Worm (Caenorhabditis elegans): ENCODE measurements around the gene F36A4.3.

DNA sequence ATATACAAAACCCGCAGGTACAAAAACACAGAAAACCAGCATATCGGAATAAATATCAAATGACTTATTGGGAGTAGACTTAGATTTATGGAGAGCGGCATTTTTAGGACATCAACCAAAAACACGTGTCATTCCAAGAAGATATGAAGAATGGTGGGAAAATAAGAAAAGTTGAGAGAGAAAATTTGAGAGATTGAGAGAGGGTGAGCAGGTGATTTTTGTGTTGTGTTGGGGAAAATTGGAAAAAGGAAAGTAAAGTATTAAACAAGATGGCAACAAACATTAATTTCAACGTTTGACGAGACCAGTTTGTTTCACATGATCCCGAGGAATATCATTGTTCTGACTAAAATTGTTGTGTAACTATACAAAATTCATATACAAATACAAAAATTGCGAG lies 18.9 kb downstream of the F36A4.3 start, which contains the start of gene srv-4:
- TF ChIP-seq lsy-2 (tag; optimal IDR thresholded peaks at IDR 0.05) (no peak), zip-8 (tag; optimal IDR thresholded peaks at IDR 0.05) (no peak), nhr-237 (tag; optimal IDR thresholded peaks at IDR 0.05) (no peak), nhr-76 (tag; optimal IDR thresholded peaks at IDR 0.05) (no peak), unc-39 (tag; optimal IDR thresholded peaks at IDR 0.05) (no peak), mep-1 (tag; optimal IDR thresholded peaks at IDR 0.05) (no peak), nhr-12 (tag; optimal IDR thresholded peaks at IDR 0.05) (no peak), lin-13 (tag; optimal IDR thresholded peaks at IDR 0.05) (no peak), elt-1 (tag; optimal IDR thresholded peaks at IDR 0.05; ENCODE audit: borderline replicate concordance, insufficient read depth) (no peak), snpc-4 (tag; optimal IDR thresholded peaks at IDR 0.05) (no peak), pha-4 (tag; optimal IDR thresholded peaks at IDR 0.05) (no peak), sptf-1 (tag; optimal IDR thresholded peaks at IDR 0.05) (no peak), unc-62 (GFP tag; optimal IDR thresholded peaks at IDR 0.05) (no peak)

All from whole organism, mixed stage, embryonic.